Worm (Caenorhabditis elegans): ENCODE data around the gene dct-14.
A peak's percentile ranks its signal among the peaks of the same experiment; 100 is the strongest.

ce11 chrV:20539055-20539454 lies 38.8 kb upstream of the dct-14 start, which contains the start of gene Y38H6C.16:
- TF ChIP-seq egl-13 (tag; optimal IDR thresholded peaks at IDR 0.05) (no peak), nhr-84 (tag; optimal IDR thresholded peaks at IDR 0.05) (no peak), ama-1 (optimal IDR thresholded peaks at IDR 0.05) (no peak), fkh-10 (GFP tag; optimal IDR thresholded peaks at IDR 0.05) (no peak), xbp-1 (tag; optimal IDR thresholded peaks at IDR 0.05) (peak; percentile 14), rnt-1 (tag; optimal IDR thresholded peaks at IDR 0.05) (no peak), unc-62 (GFP tag; optimal IDR thresholded peaks at IDR 0.05) (no peak)

All from whole organism, L1 larva.